ENCODE assay signal across 5 worm cellular contexts in genomic region chrIV:7909455-7910141, ce11.
TF ChIP-seq lines count a peak whose summit lies in the region.

No protein-coding gene starts in this region.

TF ChIP-seq in whole organism, L1 larva, 84 proteins besides CTCF, POLR2A, EP300 and RAD21 (continues in another document):
- TF ChIP-seq egl-13 (tag; optimal IDR thresholded peaks at IDR 0.05; lab: Kevin White, UChicago) (peak; percentile 41), efl-3 (GFP tag; optimal IDR thresholded peaks at IDR 0.05; lab: Kevin White, UChicago) (no peak), mdl-1 (tag; optimal IDR thresholded peaks at IDR 0.05; lab: Kevin White, UChicago) (peak in 1 of 2 experiments; percentile 13), lsy-2 (tag; optimal IDR thresholded peaks at IDR 0.05; lab: Kevin White, UChicago) (peak; percentile 18 to 51), swsn-7 (tag; optimal IDR thresholded peaks at IDR 0.05; lab: Kevin White, UChicago) (peak; percentile 20), mep-1 (tag; optimal IDR thresholded peaks at IDR 0.05; lab: Kevin White, UChicago) (peak; percentile 53), ztf-11 (tag; optimal IDR thresholded peaks at IDR 0.05; lab: Kevin White, UChicago) (no peak), hlh-17 (GFP tag; optimal IDR thresholded peaks at IDR 0.05; lab: Kevin White, UChicago; ENCODE audit: borderline replicate concordance) (no peak), lin-14 (GFP tag; optimal IDR thresholded peaks at IDR 0.05; lab: Kevin White, UChicago) (peak; percentile 49), snu-23 (GFP tag; optimal IDR thresholded peaks at IDR 0.05; lab: Kevin White, UChicago) (peak; percentile 37), Y116A8C.19 (tag; optimal IDR thresholded peaks at IDR 0.05; lab: Kevin White, UChicago; ENCODE audit: borderline replicate concordance) (no peak), pax-3 (tag; optimal IDR thresholded peaks at IDR 0.05; lab: Kevin White, UChicago) (no peak), nhr-47 (tag; optimal IDR thresholded peaks at IDR 0.05; lab: Kevin White, UChicago) (peak; percentile 34), tbx-2 (tag; optimal IDR thresholded peaks at IDR 0.05; lab: Kevin White, UChicago) (peak; percentile 3), efl-1 (optimal IDR thresholded peaks at IDR 0.05; lab: Kevin White, UChicago) (peak in 1 of 2 experiments; percentile 32), efl-1 (GFP tag; optimal IDR thresholded peaks at IDR 0.05 in 1 of 2; lab: Kevin White, UChicago) (peak; percentile 9 to 92), lin-35 (GFP tag; optimal IDR thresholded peaks at IDR 0.05; lab: Kevin White, UChicago) (peak; percentile 3 to 23)

TF ChIP-seq in whole organism, L3 larva, 47 proteins besides CTCF, POLR2A, EP300 and RAD21:
- TF ChIP-seq ama-1 (optimal IDR thresholded peaks at IDR 0.05; lab: Kevin White, UChicago) (peak; percentile 22), fkh-2 (tag; optimal IDR thresholded peaks at IDR 0.05; lab: Kevin White, UChicago) (no peak), ztf-4 (tag; optimal IDR thresholded peaks at IDR 0.05; lab: Kevin White, UChicago) (no peak), elt-1 (tag; optimal IDR thresholded peaks at IDR 0.05; lab: Kevin White, UChicago) (no peak), jun-1 (tag; optimal IDR thresholded peaks at IDR 0.05; lab: Kevin White, UChicago) (no peak), nhr-237 (tag; optimal IDR thresholded peaks at IDR 0.05; lab: Kevin White, UChicago) (no peak), lin-15B (tag; optimal IDR thresholded peaks at IDR 0.05; lab: Kevin White, UChicago) (peak; percentile 1), elt-2 (tag; optimal IDR thresholded peaks at IDR 0.05; lab: Kevin White, UChicago) (peak; percentile 22), ceh-9 (tag; optimal IDR thresholded peaks at IDR 0.05; lab: Kevin White, UChicago) (no peak), sea-2 (GFP tag; optimal IDR thresholded peaks at IDR 0.05; lab: Kevin White, UChicago) (no peak), aly-2 (tag; optimal IDR thresholded peaks at IDR 0.05; lab: Kevin White, UChicago) (no peak), hmg-11 (tag; optimal IDR thresholded peaks at IDR 0.05; lab: Kevin White, UChicago) (peak; percentile 28), nfya-1 (tag; optimal IDR thresholded peaks at IDR 0.05; lab: Kevin White, UChicago; ENCODE audit: insufficient read depth) (peak; percentile 35), snpc-4 (tag; optimal IDR thresholded peaks at IDR 0.05; lab: Kevin White, UChicago) (no peak), pha-4 (tag; optimal IDR thresholded peaks at IDR 0.05; lab: Kevin White, UChicago) (peak; percentile 35), lin-39 (tag; optimal IDR thresholded peaks at IDR 0.05; lab: Kevin White, UChicago) (peak; percentile 73), mdl-1 (tag; optimal IDR thresholded peaks at IDR 0.05; lab: Kevin White, UChicago) (no peak)
TF ChIP-seq in whole organism, L3 larva: peak in this region for 7.

TF ChIP-seq in whole organism, early embryonic, 17 proteins besides CTCF, POLR2A, EP300 and RAD21:
- no peak for TF ChIP-seq ceh-13 (GFP tag; optimal IDR thresholded peaks at IDR 0.05; lab: Kevin White, UChicago)
- peak; percentile 31 for TF ChIP-seq hmg-4 (GFP tag; optimal IDR thresholded peaks at IDR 0.05; lab: Kevin White, UChicago)

TF ChIP-seq in whole organism, midembryonic, 9 proteins besides CTCF, POLR2A, EP300 and RAD21:
- no peak for TF ChIP-seq T22C8.4 (GFP tag; IDR thresholded peaks at IDR 0.05; lab: Robert Waterston, UW)
- no peak for TF ChIP-seq med-1 (GFP tag; optimal IDR thresholded peaks at IDR 0.05; lab: Kevin White, UChicago; ENCODE audit: insufficient read depth)
- TF ChIP-seq klf-2 (GFP tag; conservative IDR thresholded peaks at IDR 0.05; lab: Robert Waterston, UW): no peak
- TF ChIP-seq flt-1 (GFP tag; IDR thresholded peaks at IDR 0.05; lab: Robert Waterston, UW): peak; percentile 47; the same call in 1 of the 2 replicates

TF ChIP-seq in whole organism, young adult, 124 proteins besides CTCF, POLR2A, EP300 and RAD21:
- peak; percentile 46 for TF ChIP-seq xnd-1 (tag; optimal IDR thresholded peaks at IDR 0.05; lab: Kevin White, UChicago)
- TF ChIP-seq egrh-3 (GFP tag; IDR thresholded peaks at IDR 0.05; lab: Robert Waterston, UW): 0 out of 2 replicates have a peak, but pooled peaks have one; percentile 13
- peak; percentile 2 for TF ChIP-seq lin-54 (GFP tag; optimal IDR thresholded peaks at IDR 0.05; lab: Kevin White, UChicago)
- 0 out of 2 replicates have a peak, but pooled peaks have one; percentile 34 for TF ChIP-seq mcd-1 (GFP tag; IDR thresholded peaks at IDR 0.05; lab: Robert Waterston, UW)
- TF ChIP-seq T26A5.8 (tag; optimal IDR thresholded peaks at IDR 0.05; lab: Kevin White, UChicago): no peak
- peak; percentile 52; the same call in 1 of the 2 replicates for TF ChIP-seq dox-1 (GFP tag; IDR thresholded peaks at IDR 0.05; lab: Robert Waterston, UW)
- TF ChIP-seq nfyb-1 (GFP tag; IDR thresholded peaks at IDR 0.05; lab: Robert Waterston, UW): no peak
- TF ChIP-seq F33H1.4 (GFP tag; IDR thresholded peaks at IDR 0.05; lab: Robert Waterston, UW): peak; percentile 82
- peak; percentile 75 for TF ChIP-seq madf-6 (GFP tag; IDR thresholded peaks at IDR 0.05; lab: Robert Waterston, UW)
- TF ChIP-seq B0261.1 (tag; optimal IDR thresholded peaks at IDR 0.05; lab: Kevin White, UChicago): no peak
- 0 out of 2 replicates have a peak, but pooled peaks have one; percentile 5 for TF ChIP-seq lir-1 (GFP tag; conservative IDR thresholded peaks at IDR 0.05; lab: Robert Waterston, UW)
- TF ChIP-seq nhr-80 (tag; optimal IDR thresholded peaks at IDR 0.05; lab: Kevin White, UChicago): peak; percentile 6
- TF ChIP-seq nhr-90 (tag; optimal IDR thresholded peaks at IDR 0.05; lab: Kevin White, UChicago): no peak
- TF ChIP-seq lsl-1 (GFP tag; optimal IDR thresholded peaks at IDR 0.05; lab: Kevin White, UChicago): peak; percentile 82
- no peak for TF ChIP-seq sea-2 (GFP tag; IDR thresholded peaks at IDR 0.05; lab: Robert Waterston, UW)
- TF ChIP-seq snpc-4 (GFP tag; optimal IDR thresholded peaks at IDR 0.05; lab: Kevin White, UChicago): no peak
- TF ChIP-seq snpc-4 (tag; optimal IDR thresholded peaks at IDR 0.05; lab: Kevin White, UChicago): peak in 3 of 4 experiments; percentile 3 to 50 (median 6)
- TF ChIP-seq hmg-1.2 (GFP tag; IDR thresholded peaks at IDR 0.05; lab: Robert Waterston, UW): peak; percentile 25; the same call in 1 of the 2 replicates
- TF ChIP-seq zfh-2 (GFP tag; conservative IDR thresholded peaks at IDR 0.05; lab: Robert Waterston, UW): peak; percentile 70; the same call in 1 of the 2 replicates
TF ChIP-seq in whole organism, young adult: peak in this region for 13.

Comparison
In these comparisons a context has a peak if more than half of its experiments do, and no peak if none do; other contexts are left out.
1. Of the 8 proteins assayed by ChIP-seq in both whole organism, young adult and whole organism, L1 larva: peak only in whole organism, young adult: snpc-4; only in whole organism, L1 larva: efl-1 and lin-35; in both: none; in neither: 5.